Worm (Caenorhabditis elegans): ENCODE results near the gene F58F12.12.

DNA sequence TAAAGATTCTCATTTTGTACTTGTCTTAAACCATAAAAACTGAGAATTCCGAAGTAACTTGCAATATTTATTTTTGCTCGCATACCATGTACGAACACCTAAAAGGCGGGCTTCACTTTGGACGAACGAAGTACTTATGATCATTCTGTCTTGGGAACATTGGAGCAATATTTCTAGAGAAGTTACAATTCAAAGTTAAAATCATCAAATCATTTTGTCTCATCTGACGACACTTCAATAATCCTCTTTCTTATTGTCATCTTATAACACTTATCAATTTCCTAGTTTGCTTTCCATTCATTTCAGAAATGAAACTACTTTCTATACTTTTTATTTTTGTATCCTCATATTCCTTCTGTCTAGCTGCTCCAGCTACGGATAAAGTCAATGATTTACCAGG is 14.3 kb upstream of the F58F12.12 start, which contains the start of gene ctsa-4.1:
- TF ChIP-seq unc-39 (tag; optimal IDR thresholded peaks at IDR 0.05) (no peak), snpc-1.2 (GFP tag; IDR thresholded peaks at IDR 0.05) (no peak), nhr-28 (tag; optimal IDR thresholded peaks at IDR 0.05) (no peak), mdl-1 (tag; optimal IDR thresholded peaks at IDR 0.05) (no peak), skn-1 (tag; optimal IDR thresholded peaks at IDR 0.05) (no peak), ces-1 (GFP tag; optimal IDR thresholded peaks at IDR 0.05) (no peak), unc-62 (GFP tag; optimal IDR thresholded peaks at IDR 0.05 in 1 of 2) (no peak), unc-62 (tag; optimal IDR thresholded peaks at IDR 0.05) (no peak), gei-8 (GFP tag; optimal IDR thresholded peaks at IDR 0.05) (no peak), F10B5.3 (tag; optimal IDR thresholded peaks at IDR 0.05) (no peak), nhr-11 (tag; optimal IDR thresholded peaks at IDR 0.05) (no peak), nhr-102 (tag; optimal IDR thresholded peaks at IDR 0.05) (no peak)
